Worm (Caenorhabditis elegans): ENCODE data around the gene F44E2.9.

- no peak for TF ChIP-seq lin-39 (tag; optimal IDR thresholded peaks at IDR 0.05)
- TF ChIP-seq ama-1 (optimal IDR thresholded peaks at IDR 0.05), result no peak
- no peak for TF ChIP-seq nfya-1 (tag; optimal IDR thresholded peaks at IDR 0.05; ENCODE audit: insufficient read depth)
- TF ChIP-seq nhr-237 (tag; optimal IDR thresholded peaks at IDR 0.05), result no peak
- no peak for TF ChIP-seq aly-2 (tag; optimal IDR thresholded peaks at IDR 0.05)
- no peak for TF ChIP-seq elt-3 (tag; optimal IDR thresholded peaks at IDR 0.05)
- no peak for TF ChIP-seq jun-1 (tag; optimal IDR thresholded peaks at IDR 0.05)
- no peak for TF ChIP-seq fos-1 (tag; optimal IDR thresholded peaks at IDR 0.05)
- TF ChIP-seq mdl-1 (tag; optimal IDR thresholded peaks at IDR 0.05), result no peak
- TF ChIP-seq ztf-4 (tag; optimal IDR thresholded peaks at IDR 0.05), result no peak
- no peak for TF ChIP-seq nhr-76 (tag; optimal IDR thresholded peaks at IDR 0.05)
- no peak for TF ChIP-seq egl-27 (tag; optimal IDR thresholded peaks at IDR 0.05)
These were observed 44.5 kb upstream of the F44E2.9 start, which contains the start of gene asna-1 for ce11 chrIII:8894782-8895181.

Data from whole organism, L3 larva.